Worm (Caenorhabditis elegans) whole organism, L2 larva: ENCODE results near the gene xnd-1.
A peak's percentile ranks its signal among the peaks of the same experiment; 100 is the strongest.

Experiments used
- C34F6.9 ChIP-seq: fragments of 150-350 bp; optimal IDR thresholded peaks from 2 replicates; lab custom pipeline; 2014; ENCODE audit warnings: missing biosample characterization, missing genetic modification characterization
- F13H6.1 ChIP-seq: sonication (generic microtip); optimal IDR thresholded peaks from 2 replicates; lab custom pipeline; 2016; ENCODE audit warnings: missing genetic modification characterization, missing compliant biosample characterization
- R02D3.7 ChIP-seq: fragments of 150-350 bp; optimal IDR thresholded peaks from 2 replicates; lab custom pipeline; 2014; ENCODE audit warnings: missing biosample characterization, missing genetic modification characterization
- Y55F3AM.14 ChIP-seq: fragments of 200-800 bp; sonication (Bioruptor generic); optimal IDR thresholded peaks from 2 replicates; lab custom pipeline; 2018; ENCODE audit warnings: mild to moderate bottlenecking, missing genetic modification characterization, missing compliant biosample characterization
- ZK546.5 ChIP-seq: sonication (generic microtip); optimal IDR thresholded peaks from 2 replicates; lab custom pipeline; 2017; ENCODE audit warnings: missing biosample characterization, missing genetic modification characterization
- alr-1 ChIP-seq: fragments of 150-350 bp; optimal IDR thresholded peaks from 2 replicates; lab custom pipeline; 2014; ENCODE audit warnings: missing biosample characterization, missing genetic modification characterization
- aly-2 ChIP-seq: fragments of 150-350 bp; optimal IDR thresholded peaks from 2 replicates; lab custom pipeline; 2014; ENCODE audit warnings: missing biosample characterization, missing genetic modification characterization
- ama-1 ChIP-seq: fragments of 150-350 bp; optimal IDR thresholded peaks from 2 replicates; lab custom pipeline; 2018; ENCODE audit warnings: inconsistent platforms
- blmp-1 ChIP-seq: sonication (generic microtip); optimal IDR thresholded peaks from 2 replicates; lab custom pipeline; 2017; ENCODE audit warnings: missing genetic modification characterization, mild to moderate bottlenecking, missing compliant biosample characterization, antibody characterized with exemption, moderate library complexity; ENCODE audit not compliant: insufficient read depth
- ceh-16 ChIP-seq: fragments of 150-350 bp; optimal IDR thresholded peaks from 2 replicates; lab custom pipeline; 2014; ENCODE audit warnings: missing biosample characterization, missing genetic modification characterization
- ceh-82 ChIP-seq: fragments of 150-350 bp; optimal IDR thresholded peaks from 2 replicates; lab custom pipeline; 2014; ENCODE audit warnings: missing biosample characterization, missing genetic modification characterization
- crh-2 ChIP-seq: sonication (generic microtip); optimal IDR thresholded peaks from 2 replicates; lab custom pipeline; 2017; ENCODE audit warnings: missing biosample characterization, missing genetic modification characterization
- dmd-4 ChIP-seq: sonication (generic microtip); optimal IDR thresholded peaks from 2 replicates; lab custom pipeline; 2017; ENCODE audit warnings: missing biosample characterization, missing genetic modification characterization
- egl-27 ChIP-seq: sonication (generic microtip); optimal IDR thresholded peaks from 3 replicates; lab custom pipeline; 2017; ENCODE audit warnings: missing biosample characterization, missing genetic modification reagents, missing genetic modification characterization
- elt-1 ChIP-seq: fragments of 150-350 bp; optimal IDR thresholded peaks from 2 replicates; lab custom pipeline; 2014; ENCODE audit warnings: missing biosample characterization, missing genetic modification characterization
- elt-3 ChIP-seq: sonication (generic microtip); optimal IDR thresholded peaks from 2 replicates; lab custom pipeline; 2017; ENCODE audit warnings: missing biosample characterization, missing genetic modification characterization
- fos-1 ChIP-seq: fragments of 150-350 bp; optimal IDR thresholded peaks from 2 replicates; lab custom pipeline; 2014; ENCODE audit warnings: missing biosample characterization, missing genetic modification characterization
- gmeb-1 ChIP-seq: fragments of 150-350 bp; optimal IDR thresholded peaks from 2 replicates; lab custom pipeline; 2014; ENCODE audit warnings: missing biosample characterization, missing genetic modification characterization
- lin-11 ChIP-seq: fragments of 150-350 bp; sonication (generic microtip); optimal IDR thresholded peaks from 2 replicates; lab custom pipeline; 2014; ENCODE audit warnings: missing biosample characterization, missing genetic modification characterization, inconsistent platforms, mixed read lengths
- lin-13 ChIP-seq: fragments of 150-350 bp; optimal IDR thresholded peaks from 2 replicates; lab custom pipeline; 2014; ENCODE audit warnings: missing biosample characterization, missing genetic modification reagents, missing genetic modification characterization
- lin-39 ChIP-seq: fragments of 150-350 bp; optimal IDR thresholded peaks from 2 replicates; lab custom pipeline; 2014; ENCODE audit warnings: missing biosample characterization, missing genetic modification reagents, missing genetic modification characterization
- lsy-2 ChIP-seq, 2 experiments: fragments of 150-350 bp in 1 of 2; sonication (generic microtip) in 1 of 2; optimal IDR thresholded peaks; 2 replicates each; lab custom pipeline; 2014 to 2017; ENCODE audit warnings: missing biosample characterization in 2 of 2, missing genetic modification characterization in 2 of 2
- mab-5 ChIP-seq: fragments of 150-350 bp; optimal IDR thresholded peaks from 2 replicates; lab custom pipeline; 2014; ENCODE audit warnings: missing biosample characterization, missing genetic modification characterization
- mbf-1 ChIP-seq: sonication (generic microtip); optimal IDR thresholded peaks from 2 replicates; lab custom pipeline; 2017; ENCODE audit warnings: missing biosample characterization, missing genetic modification characterization
- mdl-1 ChIP-seq, 2 experiments: fragments of 150-350 bp in 1 of 2; sonication (generic microtip) in 1 of 2; optimal IDR thresholded peaks; 2 replicates each; lab custom pipeline; 2017; ENCODE audit warnings: missing biosample characterization in 2 of 2, missing genetic modification characterization in 2 of 2
- nhr-10 ChIP-seq: sonication (generic microtip); optimal IDR thresholded peaks from 2 replicates; lab custom pipeline; 2017; ENCODE audit warnings: missing biosample characterization, missing genetic modification characterization
- nhr-11 ChIP-seq: fragments of 150-350 bp; optimal IDR thresholded peaks from 2 replicates; lab custom pipeline; 2014; ENCODE audit warnings: missing biosample characterization, missing genetic modification characterization
- nhr-12 ChIP-seq: fragments of 150-350 bp; optimal IDR thresholded peaks from 2 replicates; lab custom pipeline; 2014; ENCODE audit warnings: missing biosample characterization, missing genetic modification characterization
- nhr-129 ChIP-seq: fragments of 150-350 bp; optimal IDR thresholded peaks from 2 replicates; lab custom pipeline; 2014; ENCODE audit warnings: missing biosample characterization, missing genetic modification characterization
- nhr-21 ChIP-seq: fragments of 150-350 bp; optimal IDR thresholded peaks from 2 replicates; lab custom pipeline; 2014; ENCODE audit warnings: missing biosample characterization, missing genetic modification characterization
- nhr-23 ChIP-seq: fragments of 150-350 bp; optimal IDR thresholded peaks from 2 replicates; lab custom pipeline; 2014; ENCODE audit warnings: missing biosample characterization, missing genetic modification reagents, missing genetic modification characterization
- nhr-237 ChIP-seq: fragments of 150-350 bp; optimal IDR thresholded peaks from 2 replicates; lab custom pipeline; 2014; ENCODE audit warnings: missing biosample characterization, missing genetic modification characterization
- nhr-25 ChIP-seq: fragments of 150-350 bp; sonication (generic microtip); optimal IDR thresholded peaks from 3 replicates; lab custom pipeline; 2014; ENCODE audit warnings: missing biosample characterization, missing genetic modification characterization
- nhr-6 ChIP-seq: fragments of 150-350 bp; optimal IDR thresholded peaks from 2 replicates; lab custom pipeline; 2014; ENCODE audit warnings: missing biosample characterization, missing genetic modification characterization
- nhr-77 ChIP-seq: fragments of 150-350 bp; optimal IDR thresholded peaks from 2 replicates; lab custom pipeline; 2014; ENCODE audit warnings: missing biosample characterization, missing genetic modification characterization
- sem-4 ChIP-seq: fragments of 150-350 bp; optimal IDR thresholded peaks from 2 replicates; lab custom pipeline; 2014; ENCODE audit warnings: missing biosample characterization, missing genetic modification reagents, missing genetic modification characterization
- skn-1 ChIP-seq: sonication (generic microtip); optimal IDR thresholded peaks from 2 replicates; lab custom pipeline; 2017; ENCODE audit warnings: missing biosample characterization, missing genetic modification characterization
- sma-3 ChIP-seq: sonication (generic microtip); optimal IDR thresholded peaks from 2 replicates; lab custom pipeline; 2016; ENCODE audit warnings: missing genetic modification reagents, missing genetic modification characterization, missing compliant biosample characterization
- sma-9 ChIP-seq, 2 experiments: fragments of 150-350 bp in 1 of 2; sonication (generic microtip) in 1 of 2; optimal IDR thresholded peaks; 2 replicates each; lab custom pipeline; 2014 to 2016; ENCODE audit warnings: missing genetic modification characterization in 2 of 2, mild to moderate bottlenecking in 1 of 2, missing biosample characterization in 1 of 2, missing compliant biosample characterization in 1 of 2, missing genetic modification reagents in 1 of 2, moderate library complexity in 1 of 2
- snpc-4 ChIP-seq: fragments of 150-350 bp; optimal IDR thresholded peaks from 2 replicates; lab custom pipeline; 2014; ENCODE audit warnings: missing biosample characterization, missing genetic modification characterization
- unc-39 ChIP-seq: fragments of 150-350 bp; optimal IDR thresholded peaks from 2 replicates; lab custom pipeline; 2014; ENCODE audit warnings: missing biosample characterization, missing genetic modification characterization
- unc-55 ChIP-seq: fragments of 150-350 bp; sonication (generic microtip); optimal IDR thresholded peaks from 3 replicates; lab custom pipeline; 2014; ENCODE audit warnings: missing biosample characterization, missing genetic modification reagents, missing genetic modification characterization
- unc-62 ChIP-seq: fragments of 150-350 bp; optimal IDR thresholded peaks from 2 replicates; lab custom pipeline; 2014; ENCODE audit warnings: missing biosample characterization, missing genetic modification reagents, missing genetic modification characterization
- zag-1 ChIP-seq: fragments of 150-350 bp; optimal IDR thresholded peaks from 2 replicates; lab custom pipeline; 2014; ENCODE audit warnings: missing biosample characterization, missing genetic modification characterization
- ztf-1 ChIP-seq: fragments of 200-800 bp; sonication (Bioruptor generic); conservative IDR thresholded peaks from 2 replicates; pipeline ENCODE4 v1.3.6; 2022; ENCODE audit warnings: missing genetic modification characterization, missing compliant biosample characterization
- ztf-11 ChIP-seq: sonication (generic microtip); optimal IDR thresholded peaks from 2 replicates; lab custom pipeline; 2017; ENCODE audit warnings: missing biosample characterization, missing genetic modification characterization
- ztf-4 ChIP-seq: fragments of 150-350 bp; optimal IDR thresholded peaks from 2 replicates; lab custom pipeline; 2014; ENCODE audit warnings: missing biosample characterization, missing genetic modification characterization

xnd-1 gene

DNA sequence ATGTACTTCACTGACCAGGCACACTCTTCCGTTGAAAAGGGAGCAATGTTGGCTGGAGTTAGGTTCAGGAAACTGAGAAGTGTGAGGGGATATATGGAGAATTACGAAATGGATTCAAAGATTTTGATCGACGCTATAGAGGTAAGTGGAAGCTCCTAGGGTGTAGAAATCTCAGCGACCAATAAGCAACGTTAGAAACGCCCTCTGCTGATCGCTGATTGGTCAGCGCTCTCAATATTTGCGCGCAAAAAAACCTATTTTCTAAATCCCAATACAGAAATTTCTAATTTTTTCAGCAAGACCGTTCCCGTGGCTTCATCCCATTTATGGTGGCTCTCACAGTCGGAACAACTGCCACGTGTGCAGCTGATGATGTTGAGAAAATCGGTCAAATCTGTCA, 11.4 kb downstream of the xnd-1 start:
- TF ChIP-seq fos-1 (tag; lab: Kevin White, UChicago) (no peak), lin-11 (no peak), nhr-12 (no peak), ZK546.5 (no peak), alr-1 (tag; lab: Kevin White, UChicago) (no peak), snpc-4 (tag; lab: Kevin White, UChicago) (no peak), elt-3 (no peak), sma-9 (GFP tag; optimal IDR thresholded peaks at IDR 0.05; lab: Kevin White, UChicago) (no peak), sma-9 (tag; optimal IDR thresholded peaks at IDR 0.05; lab: Kevin White, UChicago) (no peak), unc-62 (GFP tag; lab: Kevin White, UChicago) (no peak), skn-1 (tag; lab: Kevin White, UChicago) (no peak), nhr-10 (no peak), lin-39 (tag; lab: Kevin White, UChicago) (no peak), ztf-1 (no peak), elt-1 (no peak), unc-39 (tag; lab: Kevin White, UChicago) (no peak), ztf-4 (tag; lab: Kevin White, UChicago) (no peak), lin-13 (GFP tag; lab: Kevin White, UChicago) (no peak), sma-3 (GFP tag; lab: Kevin White, UChicago) (no peak)
- TF ChIP-seq, all 48 proteins: peak for 0

DNA sequence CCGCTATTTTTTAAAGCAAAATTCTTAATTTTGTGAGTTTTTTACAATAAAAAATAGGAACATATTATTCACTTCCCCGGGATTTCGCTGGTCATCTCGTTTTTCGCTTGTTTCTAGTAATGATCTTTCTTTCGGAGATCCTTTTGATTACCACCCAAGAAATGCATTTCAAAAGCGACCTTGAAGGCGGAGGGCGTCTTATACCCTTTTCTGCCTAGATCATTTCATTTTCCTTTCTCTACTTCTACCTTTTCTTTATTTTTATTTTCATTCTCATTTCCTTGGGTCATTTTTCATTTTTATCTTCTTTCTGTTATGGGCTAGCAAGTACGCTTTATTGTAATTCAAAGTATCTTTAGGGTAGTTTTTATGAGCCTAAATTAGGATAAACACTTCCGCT, 15.9 kb downstream of the xnd-1 start:
- TF ChIP-seq unc-39 (tag; lab: Kevin White, UChicago) (no peak), lin-39 (tag; lab: Kevin White, UChicago) (no peak), unc-62 (GFP tag; lab: Kevin White, UChicago) (no peak), ztf-4 (tag; lab: Kevin White, UChicago) (peak; percentile 4)

DNA sequence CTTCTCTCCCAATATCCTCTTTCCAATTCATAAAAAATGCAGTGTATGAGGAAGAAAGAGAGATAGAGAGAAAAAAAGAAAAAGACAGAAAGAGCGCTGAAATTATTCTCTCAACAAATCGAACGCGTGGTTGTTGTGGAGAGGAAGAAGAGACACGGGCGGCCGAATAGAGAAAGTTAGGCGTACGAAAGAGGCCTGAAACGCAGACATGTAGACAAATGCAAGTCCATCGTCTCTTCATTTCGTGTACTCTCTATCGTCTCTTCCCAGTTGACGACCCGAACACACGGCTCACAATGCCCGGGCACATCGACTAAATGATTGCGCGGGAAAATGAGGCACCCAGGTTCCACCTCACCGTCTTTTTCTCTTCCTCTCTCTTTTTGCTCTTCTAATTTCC, 17.0 kb downstream of the xnd-1 start:
- TF ChIP-seq lin-13 (GFP tag; lab: Kevin White, UChicago), result peak; percentile 58
- peak; percentile 66 for TF ChIP-seq ztf-4 (tag; lab: Kevin White, UChicago)
- peak; percentile 21 for TF ChIP-seq zag-1 (tag; lab: Kevin White, UChicago)
- no peak for TF ChIP-seq R02D3.7 (tag; lab: Kevin White, UChicago)
- TF ChIP-seq nhr-6, result peak; percentile 56
- no peak for TF ChIP-seq elt-1
- TF ChIP-seq nhr-10, result no peak
- TF ChIP-seq lin-11, result peak; percentile 73
- peak; percentile 41 for TF ChIP-seq sma-3 (GFP tag; lab: Kevin White, UChicago)
- peak; percentile 58 for TF ChIP-seq nhr-21
- no peak for TF ChIP-seq nhr-77
- TF ChIP-seq mab-5 (tag; lab: Kevin White, UChicago), result no peak
- TF ChIP-seq dmd-4 (tag; lab: Kevin White, UChicago), result no peak
- peak; percentile 7 for TF ChIP-seq Y55F3AM.14 (GFP tag; lab: Kevin White, UChicago)
- TF ChIP-seq mbf-1 (tag; lab: Kevin White, UChicago), result no peak
- no peak for TF ChIP-seq skn-1 (tag; lab: Kevin White, UChicago)
- no peak for TF ChIP-seq nhr-11 (tag; lab: Kevin White, UChicago)
- TF ChIP-seq nhr-25 (tag; lab: Kevin White, UChicago), result peak; percentile 44
- no peak for TF ChIP-seq aly-2 (tag; lab: Kevin White, UChicago)
- no peak for TF ChIP-seq ztf-1
- no peak for TF ChIP-seq unc-62 (GFP tag; lab: Kevin White, UChicago)
- TF ChIP-seq sem-4 (tag; lab: Kevin White, UChicago), result peak; percentile 59
- TF ChIP-seq blmp-1 (tag; lab: Kevin White, UChicago), result peak; percentile 78
- peak; percentile 82 for TF ChIP-seq sma-9 (GFP tag; optimal IDR thresholded peaks at IDR 0.05; lab: Kevin White, UChicago)
- TF ChIP-seq sma-9 (tag; optimal IDR thresholded peaks at IDR 0.05; lab: Kevin White, UChicago), result no peak
- peak; percentile 29 to 75 for TF ChIP-seq mdl-1 (tag; optimal IDR thresholded peaks at IDR 0.05; lab: Kevin White, UChicago)
- peak; percentile 74 for TF ChIP-seq egl-27 (tag; lab: Kevin White, UChicago)
- no peak for TF ChIP-seq ceh-82 (tag; lab: Kevin White, UChicago)
- no peak for TF ChIP-seq nhr-237 (tag; lab: Kevin White, UChicago)
- TF ChIP-seq F13H6.1 (tag; lab: Kevin White, UChicago), result peak; percentile 85
- TF ChIP-seq ZK546.5, result no peak
- TF ChIP-seq fos-1 (tag; lab: Kevin White, UChicago), result peak; percentile 80
- no peak for TF ChIP-seq alr-1 (tag; lab: Kevin White, UChicago)
- TF ChIP-seq C34F6.9 (tag; lab: Kevin White, UChicago), result peak; percentile 93
- peak; percentile 88 for TF ChIP-seq unc-55 (GFP tag; lab: Kevin White, UChicago)
- no peak for TF ChIP-seq nhr-12
- TF ChIP-seq unc-39 (tag; lab: Kevin White, UChicago), result no peak
- TF ChIP-seq elt-3, result no peak
- TF ChIP-seq ceh-16 (tag; lab: Kevin White, UChicago), result no peak
- TF ChIP-seq nhr-23 (tag; lab: Kevin White, UChicago), result no peak
- TF ChIP-seq gmeb-1, result no peak
- peak; percentile 18 to 75 for TF ChIP-seq lsy-2 (tag; optimal IDR thresholded peaks at IDR 0.05; lab: Kevin White, UChicago)
- no peak for TF ChIP-seq ztf-11
- no peak for TF ChIP-seq lin-39 (tag; lab: Kevin White, UChicago)
- TF ChIP-seq snpc-4 (tag; lab: Kevin White, UChicago), result peak; percentile 39
- peak; percentile 85 for TF ChIP-seq crh-2
- no peak for TF ChIP-seq ama-1 (lab: Kevin White, UChicago)
- peak; percentile 84 for TF ChIP-seq nhr-129 (tag; lab: Kevin White, UChicago)
